Fruit fly (Drosophila melanogaster): ENCODE data around the gene CG9389.

- TF ChIP-seq CG31627 (GFP tag; optimal IDR thresholded peaks at IDR 0.05) (no peak), CG16779 (tag; optimal IDR thresholded peaks at IDR 0.05) (no peak), esn (GFP tag; optimal IDR thresholded peaks at IDR 0.05) (no peak), Sox14 (GFP tag; optimal IDR thresholded peaks at IDR 0.05) (no peak), CG6854 (GFP tag; optimal IDR thresholded peaks at IDR 0.05) (no peak), Lpt (GFP tag; optimal IDR thresholded peaks at IDR 0.05) (no peak), CG34406 (GFP tag; optimal IDR thresholded peaks at IDR 0.05) (no peak), Hr39 (GFP tag; optimal IDR thresholded peaks at IDR 0.05) (no peak), CG4318 (GFP tag; optimal IDR thresholded peaks at IDR 0.05) (no peak), Hr38 (GFP tag; optimal IDR thresholded peaks at IDR 0.05) (no peak), svp (GFP tag) (no peak), CG15336 (GFP tag; IDR thresholded peaks at IDR 0.05) (no peak), ss (GFP tag; optimal IDR thresholded peaks at IDR 0.05) (no peak), Eip75B (GFP tag; optimal IDR thresholded peaks at IDR 0.05) (no peak)
Measured at dm6 chr3L:21319957-21320356, 49.6 kb upstream of the CG9389 start.
